Worm (Caenorhabditis elegans) whole organism, young adult: ENCODE data around the gene athp-1.

Experiments
- ama-1 ChIP-seq, 3 experiments: fragments of 150-350 bp in 1 of 3; sonication (generic microtip) in 2 of 3; optimal IDR thresholded peaks; 2 replicates each; lab custom pipeline; 2014 to 2018; ENCODE audit warnings: missing biosample characterization in 2 of 3, missing genetic modification characterization in 2 of 3, missing genetic modification reagents in 2 of 3
- ets-4 ChIP-seq: fragments of 200-800 bp; sonication (Bioruptor generic); optimal IDR thresholded peaks from 2 replicates; lab custom pipeline; 2018; ENCODE audit warnings: mild to moderate bottlenecking, missing genetic modification characterization, missing compliant biosample characterization
- gei-17 ChIP-seq: fragments of 200-800 bp; sonication (Bioruptor generic); optimal IDR thresholded peaks from 2 replicates; lab custom pipeline; 2018; ENCODE audit warnings: mild to moderate bottlenecking, missing genetic modification characterization, missing compliant biosample characterization
- madf-8 ChIP-seq: fragments of 200-800 bp; sonication (Bioruptor generic); conservative IDR thresholded peaks from 2 replicates; pipeline ENCODE4 v1.3.6; 2022; ENCODE audit warnings: missing genetic modification reagents, missing genetic modification characterization, missing compliant biosample characterization

DNA sequence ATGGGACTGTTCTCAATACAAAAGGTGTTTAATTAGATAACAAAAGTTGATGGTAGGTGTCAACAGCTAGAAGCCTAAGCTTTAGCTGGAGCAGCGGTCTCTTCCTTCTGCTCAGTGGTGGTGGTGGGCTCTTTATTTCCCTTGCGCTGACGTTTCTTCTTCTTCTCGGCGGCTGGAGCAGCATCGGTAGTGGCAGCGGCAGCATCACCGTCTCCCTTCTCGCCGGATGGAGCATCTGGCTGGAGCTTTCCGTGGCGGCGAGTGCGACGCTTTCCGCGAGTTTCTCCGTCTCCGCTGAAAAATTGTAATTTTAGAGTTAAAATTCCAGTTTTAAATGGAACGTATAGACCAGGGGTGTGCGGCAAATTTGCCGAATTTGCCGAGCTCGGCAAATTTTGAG, 14.5 kb upstream of the athp-1 start:
- TF ChIP-seq gei-17 (GFP tag; lab: Kevin White, UChicago) = no peak
- TF ChIP-seq madf-8 (GFP tag; lab: Robert Waterston, UW) = no peak
- no peak for TF ChIP-seq ama-1 (optimal IDR thresholded peaks at IDR 0.05; lab: Kevin White, UChicago)
- TF ChIP-seq ama-1 (GFP tag; optimal IDR thresholded peaks at IDR 0.05; lab: Kevin White, UChicago) = no peak
- TF ChIP-seq ets-4 = no peak
